Worm (Caenorhabditis elegans) whole organism, late embryonic: ENCODE measurements around the gene ZK1307.2.

ENCODE experiments used
- F13H6.1 ChIP-seq: sonication (generic microtip); optimal IDR thresholded peaks from 2 replicates; lab custom pipeline; 2016; ENCODE audit warnings: missing genetic modification characterization, missing compliant biosample characterization
- K02D7.2 ChIP-seq: sonication (generic microtip); optimal IDR thresholded peaks from 2 replicates; lab custom pipeline; 2017; ENCODE audit warnings: mild to moderate bottlenecking, missing genetic modification characterization, missing compliant biosample characterization
- Y22D7AL.16 ChIP-seq: sonication (generic microtip); optimal IDR thresholded peaks from 2 replicates; lab custom pipeline; 2016; ENCODE audit warnings: missing genetic modification characterization, missing compliant biosample characterization
- ama-1 ChIP-seq: fragments of 150-350 bp; optimal IDR thresholded peaks from 2 replicates; lab custom pipeline; 2014
- ceh-18 ChIP-seq: sonication (generic microtip); optimal IDR thresholded peaks from 2 replicates; lab custom pipeline; 2016; ENCODE audit warnings: missing genetic modification characterization, missing compliant biosample characterization
- ceh-19 ChIP-seq: fragments of 200-800 bp; sonication (Bioruptor generic); optimal IDR thresholded peaks from 2 replicates; lab custom pipeline; 2018; ENCODE audit warnings: mild to moderate bottlenecking, missing genetic modification characterization, missing compliant biosample characterization
- ceh-2 ChIP-seq: sonication (generic microtip); optimal IDR thresholded peaks from 2 replicates; lab custom pipeline; 2016; ENCODE audit warnings: missing genotype, missing genetic modification characterization, missing compliant biosample characterization
- ceh-22 ChIP-seq: sonication (generic microtip); optimal IDR thresholded peaks from 2 replicates; lab custom pipeline; 2017; ENCODE audit warnings: missing biosample characterization, missing genetic modification characterization
- ceh-30 ChIP-seq: fragments of 150-350 bp; optimal IDR thresholded peaks from 2 replicates; lab custom pipeline; 2014; ENCODE audit warnings: missing biosample characterization, missing genetic modification characterization
- ceh-31 ChIP-seq: sonication (generic microtip); optimal IDR thresholded peaks from 2 replicates; lab custom pipeline; 2016; ENCODE audit warnings: missing genetic modification characterization, missing compliant biosample characterization
- ceh-34 ChIP-seq: sonication (generic microtip); optimal IDR thresholded peaks from 2 replicates; lab custom pipeline; 2016; ENCODE audit warnings: mild to moderate bottlenecking, missing genetic modification characterization, missing compliant biosample characterization
- ceh-45 ChIP-seq: fragments of 200-800 bp; sonication (Bioruptor generic); IDR thresholded peaks from 2 replicates; pipeline ENCODE4 v1.3.6; 2022; ENCODE audit warnings: missing genetic modification reagents, missing genetic modification characterization, missing compliant biosample characterization
- ceh-48 ChIP-seq: sonication (generic microtip); optimal IDR thresholded peaks from 2 replicates; lab custom pipeline; 2016; ENCODE audit warnings: missing genetic modification characterization, inconsistent platforms, missing compliant biosample characterization
- ceh-6 ChIP-seq: fragments of 200-800 bp; sonication (Bioruptor generic); optimal IDR thresholded peaks from 2 replicates; lab custom pipeline; 2018; ENCODE audit warnings: mild to moderate bottlenecking, missing genetic modification characterization, missing compliant biosample characterization
- che-1 ChIP-seq: sonication (generic microtip); optimal IDR thresholded peaks from 2 replicates; lab custom pipeline; 2016; ENCODE audit warnings: mild to moderate bottlenecking, missing genetic modification characterization, missing compliant biosample characterization
- dmd-4 ChIP-seq: sonication (generic microtip); optimal IDR thresholded peaks from 2 replicates; lab custom pipeline; 2016; ENCODE audit warnings: borderline replicate concordance, missing genetic modification characterization, missing compliant biosample characterization
- dve-1 ChIP-seq: sonication (generic microtip); optimal IDR thresholded peaks from 2 replicates; lab custom pipeline; 2017; ENCODE audit warnings: antibody characterized with exemption, mild to moderate bottlenecking, missing genetic modification characterization, missing compliant biosample characterization
- elt-2 ChIP-seq: sonication (generic microtip); optimal IDR thresholded peaks from 2 replicates; lab custom pipeline; 2016; ENCODE audit warnings: missing genetic modification reagents, missing genetic modification characterization, missing compliant biosample characterization
- hlh-13 ChIP-seq: fragments of 200-800 bp; sonication (Bioruptor generic); optimal IDR thresholded peaks from 2 replicates; lab custom pipeline; 2018; ENCODE audit warnings: mild to moderate bottlenecking, missing genetic modification characterization, missing compliant biosample characterization
- hlh-30 ChIP-seq: sonication (generic microtip); optimal IDR thresholded peaks from 2 replicates; lab custom pipeline; 2017; ENCODE audit warnings: antibody characterized with exemption, missing genetic modification characterization, missing compliant biosample characterization; ENCODE audit not compliant: insufficient read depth
- lim-6 ChIP-seq: sonication (generic microtip); optimal IDR thresholded peaks from 2 replicates; lab custom pipeline; 2016; ENCODE audit warnings: missing genetic modification characterization, missing compliant biosample characterization
- lin-11 ChIP-seq: fragments of 200-800 bp; sonication (Bioruptor generic); optimal IDR thresholded peaks from 2 replicates; lab custom pipeline; 2018; ENCODE audit warnings: mild to moderate bottlenecking, missing genetic modification characterization, missing compliant biosample characterization
- madf-2 ChIP-seq: sonication (generic microtip); optimal IDR thresholded peaks from 2 replicates; lab custom pipeline; 2017; ENCODE audit warnings: missing genetic modification characterization, missing compliant biosample characterization
- nfya-1 ChIP-seq: sonication (generic microtip); optimal IDR thresholded peaks from 2 replicates; lab custom pipeline; 2017; ENCODE audit warnings: missing genetic modification characterization, mild to moderate bottlenecking, missing compliant biosample characterization, antibody characterized with exemption, moderate library complexity
- nhr-11 ChIP-seq: fragments of 150-350 bp; optimal IDR thresholded peaks from 2 replicates; lab custom pipeline; 2014; ENCODE audit warnings: missing biosample characterization, missing genetic modification characterization
- odd-2 ChIP-seq: sonication (generic microtip); optimal IDR thresholded peaks from 2 replicates; lab custom pipeline; 2017; ENCODE audit warnings: antibody characterized with exemption, mild to moderate bottlenecking, missing genetic modification characterization, missing compliant biosample characterization
- pag-3 ChIP-seq: sonication (generic microtip); optimal IDR thresholded peaks from 2 replicates; lab custom pipeline; 2016; ENCODE audit warnings: missing compliant biosample characterization, missing genetic modification characterization, borderline replicate concordance
- pat-9 ChIP-seq: fragments of 200-800 bp; sonication (Bioruptor generic); optimal IDR thresholded peaks from 2 replicates; lab custom pipeline; 2018; ENCODE audit warnings: mild to moderate bottlenecking, missing genetic modification characterization, moderate library complexity, missing compliant biosample characterization
- pha-4 ChIP-seq: fragments of 150-350 bp; optimal IDR thresholded peaks from 2 replicates; lab custom pipeline; 2018; ENCODE audit warnings: missing biosample characterization, missing genetic modification reagents, missing genetic modification characterization
- ref-2 ChIP-seq: sonication (generic microtip); optimal IDR thresholded peaks from 2 replicates; lab custom pipeline; 2016; ENCODE audit warnings: missing genetic modification characterization, missing compliant biosample characterization
- rnt-1 ChIP-seq: sonication (generic microtip); optimal IDR thresholded peaks from 2 replicates; lab custom pipeline; 2016; ENCODE audit warnings: missing genetic modification characterization, missing compliant biosample characterization
- sdc-2 ChIP-seq: sonication (generic microtip); optimal IDR thresholded peaks from 2 replicates; lab custom pipeline; 2016; ENCODE audit warnings: missing genotype, missing genetic modification characterization, missing compliant biosample characterization
- sox-2 ChIP-seq: fragments of 200-800 bp; sonication (Bioruptor generic); IDR thresholded peaks from 2 replicates; pipeline ENCODE4 v1.3.6; 2022; ENCODE audit warnings: missing genetic modification reagents, missing genetic modification characterization, missing compliant biosample characterization
- syd-9 ChIP-seq: sonication (generic microtip); optimal IDR thresholded peaks from 2 replicates; lab custom pipeline; 2016; ENCODE audit warnings: mild to moderate bottlenecking, missing genetic modification characterization, moderate library complexity, missing compliant biosample characterization
- tbx-2 ChIP-seq: sonication (generic microtip); optimal IDR thresholded peaks from 2 replicates; lab custom pipeline; 2016; ENCODE audit warnings: missing genetic modification characterization, missing compliant biosample characterization
- unc-55 ChIP-seq: sonication (generic microtip); optimal IDR thresholded peaks from 2 replicates; lab custom pipeline; 2017; ENCODE audit warnings: missing biosample characterization, missing genetic modification reagents, missing genetic modification characterization
- unc-86 ChIP-seq: sonication (generic microtip); optimal IDR thresholded peaks from 2 replicates; lab custom pipeline; 2016; ENCODE audit warnings: missing genetic modification characterization, missing compliant biosample characterization
- ztf-16 ChIP-seq: sonication (generic microtip); optimal IDR thresholded peaks from 2 replicates; lab custom pipeline; 2017; ENCODE audit warnings: missing genetic modification characterization, missing compliant biosample characterization

The ZK1307.2 gene

ce11 chrII:9621121-9621520, 32.6 kb downstream of the ZK1307.2 start:
- TF ChIP-seq ceh-31 (tag; lab: Kevin White, UChicago) (no peak), nfya-1 (tag; lab: Kevin White, UChicago) (peak; percentile 26), unc-55 (GFP tag; lab: Kevin White, UChicago) (peak; percentile 88), lin-11 (tag; lab: Kevin White, UChicago) (no peak), rnt-1 (peak; percentile 24), odd-2 (tag; lab: Kevin White, UChicago) (no peak), ceh-18 (tag; lab: Kevin White, UChicago) (peak; percentile 83), pha-4 (no peak), Y22D7AL.16 (tag; lab: Kevin White, UChicago) (no peak)

ce11 chrII:9620616-9621015, 33.1 kb downstream of the ZK1307.2 start:
- no peak for TF ChIP-seq ztf-16 (tag; lab: Kevin White, UChicago)
- peak; percentile 18 for TF ChIP-seq unc-55 (GFP tag; lab: Kevin White, UChicago)

ce11 chrII:9619995-9620535, 33.7 kb downstream of the ZK1307.2 start:
- no peak for TF ChIP-seq ref-2 (tag; lab: Kevin White, UChicago)
- TF ChIP-seq nhr-11 (tag; lab: Kevin White, UChicago): peak; percentile 67
- TF ChIP-seq, all 69 proteins: peak for 1

ce11 chrII:9619402-9619862, 34.3 kb downstream of the ZK1307.2 start:
- TF ChIP-seq ceh-34 (peak; percentile 89), ceh-18 (tag; lab: Kevin White, UChicago) (peak; percentile 63), madf-2 (tag; lab: Kevin White, UChicago) (peak; percentile 33), tbx-2 (tag; lab: Kevin White, UChicago) (peak; percentile 29), nfya-1 (tag; lab: Kevin White, UChicago) (peak; percentile 36), unc-55 (GFP tag; lab: Kevin White, UChicago) (peak; percentile 82), ceh-45 (no peak), hlh-30 (tag; lab: Kevin White, UChicago) (no peak), rnt-1 (peak; percentile 20), sox-2 (GFP tag; lab: Robert Waterston, UW) (no peak), elt-2 (tag; lab: Kevin White, UChicago) (peak; percentile 55)

ce11 chrII:9618759-9619158, 35.0 kb downstream of the ZK1307.2 start:
- TF ChIP-seq ztf-16 (tag; lab: Kevin White, UChicago) (no peak), Y22D7AL.16 (tag; lab: Kevin White, UChicago) (no peak), ceh-48 (tag; lab: Kevin White, UChicago) (no peak), dve-1 (no peak), ref-2 (tag; lab: Kevin White, UChicago) (no peak), ceh-22 (tag; lab: Kevin White, UChicago) (no peak), K02D7.2 (tag; lab: Kevin White, UChicago) (no peak), che-1 (tag; lab: Kevin White, UChicago) (no peak), lim-6 (tag; lab: Kevin White, UChicago) (no peak), ceh-2 (no peak), ama-1 (lab: Kevin White, UChicago) (no peak), syd-9 (tag; lab: Kevin White, UChicago) (no peak), ceh-30 (tag; lab: Kevin White, UChicago) (no peak), ceh-6 (GFP tag; lab: Kevin White, UChicago) (no peak), sox-2 (GFP tag; lab: Robert Waterston, UW) (no peak), ceh-34 (no peak)

- TF ChIP-seq nhr-11 (tag; lab: Kevin White, UChicago): no peak
- no peak for TF ChIP-seq pag-3
- no peak for TF ChIP-seq ceh-22 (tag; lab: Kevin White, UChicago)
- TF ChIP-seq sdc-2 (tag; lab: Kevin White, UChicago): no peak
- TF ChIP-seq madf-2 (tag; lab: Kevin White, UChicago): no peak
- TF ChIP-seq unc-86 (tag; lab: Kevin White, UChicago): no peak
- no peak for TF ChIP-seq dmd-4 (tag; lab: Kevin White, UChicago)
- no peak for TF ChIP-seq F13H6.1
- TF ChIP-seq pat-9 (tag; lab: Kevin White, UChicago): no peak
- TF ChIP-seq ceh-18 (tag; lab: Kevin White, UChicago): no peak
- no peak for TF ChIP-seq che-1 (tag; lab: Kevin White, UChicago)
- TF ChIP-seq hlh-13 (GFP tag; lab: Kevin White, UChicago): no peak
- TF ChIP-seq ceh-19 (GFP tag; lab: Kevin White, UChicago): no peak
- TF ChIP-seq ceh-45: no peak
Measured at ce11 chrII:9617902-9618245, 35.9 kb downstream of the ZK1307.2 start.
